Fruit fly (Drosophila melanogaster) whole organism, embryonic: ENCODE results near the gene ClC-a.

Experiments used
- Atf-2 ChIP-seq: fragments of 200-800 bp; sonication (Bioruptor generic); optimal IDR thresholded peaks from 2 replicates; lab custom pipeline; 2016; ENCODE audit warnings: missing biosample characterization, missing genetic modification characterization
- Atf3 ChIP-seq: fragments of 200-800 bp; sonication (Bioruptor generic); optimal IDR thresholded peaks from 3 replicates; lab custom pipeline; 2016; ENCODE audit warnings: missing biosample characterization, missing genetic modification characterization
- B-H2 ChIP-seq: fragments of 200-800 bp; sonication (Bioruptor generic); optimal IDR thresholded peaks from 2 replicates; lab custom pipeline; 2018; ENCODE audit warnings: missing biosample characterization, mild to moderate bottlenecking, missing genetic modification characterization
- Blimp-1 ChIP-seq: fragments of 200-800 bp; sonication (Bioruptor generic); optimal IDR thresholded peaks from 3 replicates; lab custom pipeline; 2018; ENCODE audit warnings: missing biosample characterization, missing genetic modification characterization, mild to moderate bottlenecking, moderate library complexity, missing genetic modification reagents
- CG10979 ChIP-seq: fragments of 200-800 bp; sonication (Bioruptor generic); optimal IDR thresholded peaks from 2 replicates; lab custom pipeline; 2018; ENCODE audit warnings: missing biosample characterization, mild to moderate bottlenecking, missing genetic modification characterization, moderate library complexity
- CG1233 ChIP-seq: fragments of 200-800 bp; sonication (Bioruptor generic); optimal IDR thresholded peaks from 4 replicates; lab custom pipeline; 2018; ENCODE audit warnings: missing biosample characterization, mild to moderate bottlenecking, missing genetic modification characterization
- CG12659 ChIP-seq: fragments of 200-800 bp; sonication (Bioruptor generic); optimal IDR thresholded peaks from 3 replicates; lab custom pipeline; 2017; ENCODE audit warnings: mild to moderate bottlenecking, missing biosample characterization, missing genetic modification reagents, missing genetic modification characterization
- CG1792 ChIP-seq: fragments of 200-800 bp; sonication (Bioruptor generic); optimal IDR thresholded peaks from 2 replicates; lab custom pipeline; 2016; ENCODE audit warnings: missing biosample characterization, missing genetic modification characterization
- CG18011 ChIP-seq: fragments of 200-800 bp; sonication (Bioruptor generic); optimal IDR thresholded peaks from 2 replicates; lab custom pipeline; 2017; ENCODE audit warnings: missing biosample characterization, missing genetic modification characterization, mild to moderate bottlenecking, moderate library complexity, missing genotype
- CG3163 ChIP-seq: fragments of 200-800 bp; sonication (Bioruptor generic); optimal IDR thresholded peaks from 3 replicates; lab custom pipeline; 2016; ENCODE audit warnings: missing biosample characterization, missing genetic modification characterization
- CG32532 ChIP-seq: fragments of 200-800 bp; sonication (Bioruptor generic); IDR thresholded peaks from 2 replicates; pipeline ENCODE4 v1.3.6; 2022; ENCODE audit warnings: missing biosample characterization, missing genetic modification characterization
- CG3407 ChIP-seq: fragments of 200-800 bp; sonication (Bioruptor generic); optimal IDR thresholded peaks from 2 replicates; lab custom pipeline; 2018; ENCODE audit warnings: missing biosample characterization, mild to moderate bottlenecking, missing genetic modification characterization
- CG4360 ChIP-seq: fragments of 200-800 bp; sonication (Bioruptor generic); IDR thresholded peaks from 2 replicates; pipeline ENCODE4 v1.3.6; 2022; ENCODE audit warnings: missing biosample characterization, missing genetic modification characterization
- CG4424 ChIP-seq: fragments of 200-800 bp; sonication (Bioruptor generic); optimal IDR thresholded peaks from 3 replicates; lab custom pipeline; 2016; ENCODE audit warnings: missing biosample characterization, missing genetic modification characterization
- CG6654 ChIP-seq: fragments of 200-800 bp; sonication (Bioruptor generic); optimal IDR thresholded peaks from 2 replicates; lab custom pipeline; 2017; ENCODE audit warnings: missing biosample characterization, mild to moderate bottlenecking, missing genetic modification characterization
- CG6854 ChIP-seq: fragments of 200-800 bp; sonication (Bioruptor generic); optimal IDR thresholded peaks from 3 replicates; lab custom pipeline; 2017; ENCODE audit warnings: missing biosample characterization, mild to moderate bottlenecking, missing genetic modification characterization
- CG7556 ChIP-seq: fragments of 200-800 bp; sonication (Bioruptor generic); optimal IDR thresholded peaks from 2 replicates; lab custom pipeline; 2017; ENCODE audit warnings: missing biosample characterization, mild to moderate bottlenecking, missing genetic modification characterization
- CG8290 ChIP-seq, 3 experiments: fragments of 200-800 bp; sonication (Bioruptor generic); optimal IDR thresholded peaks; 2 replicates each; lab custom pipeline; 2016 to 2019; ENCODE audit warnings: missing biosample characterization in 3 of 3, missing genetic modification characterization in 3 of 3, mild to moderate bottlenecking in 2 of 3, moderate library complexity in 1 of 3
- CkIIα-i1 ChIP-seq: fragments of 200-800 bp; sonication (Bioruptor generic); IDR thresholded peaks from 2 replicates; pipeline ENCODE4 v1.3.6; 2022; ENCODE audit warnings: missing biosample characterization, missing genetic modification characterization
- Dp ChIP-seq: fragments of 200-800 bp; sonication (Bioruptor generic); optimal IDR thresholded peaks from 2 replicates; lab custom pipeline; 2018; ENCODE audit warnings: missing biosample characterization, mild to moderate bottlenecking, missing genetic modification characterization, moderate library complexity
- Elba2 ChIP-seq: fragments of 200-800 bp; sonication (Bioruptor generic); optimal IDR thresholded peaks from 3 replicates; lab custom pipeline; 2016; ENCODE audit warnings: missing biosample characterization, missing genetic modification characterization
- H2.0 ChIP-seq: fragments of 200-800 bp; sonication (Bioruptor generic); IDR thresholded peaks from 2 replicates; pipeline ENCODE4 v1.3.6; 2022; ENCODE audit warnings: missing biosample characterization, missing genetic modification characterization
- HLHmδ ChIP-seq: fragments of 200-800 bp; sonication (Bioruptor generic); optimal IDR thresholded peaks from 2 replicates; lab custom pipeline; 2018; ENCODE audit warnings: missing biosample characterization, mild to moderate bottlenecking, missing genetic modification characterization, moderate library complexity
- Med ChIP-seq: fragments of 200-800 bp; sonication (Bioruptor generic); peaks from one replicate; lab custom pipeline; 2016; ENCODE audit warnings: missing biosample characterization, missing genetic modification characterization, mild to moderate bottlenecking, inconsistent platforms, moderate library complexity
- Optix ChIP-seq: fragments of 200-800 bp; sonication (Bioruptor generic); IDR thresholded peaks from 3 replicates; pipeline ENCODE4 v1.3.6; 2022; ENCODE audit warnings: missing biosample characterization, missing genetic modification characterization
- Trl ChIP-seq, 3 experiments: fragments of >200 bp in 2 of 3; fragments of 200-800 bp in 1 of 3; sonication (Bioruptor generic) in 1 of 3; optimal IDR thresholded peaks; 2 replicates in 1 of 3; 3 replicates in 2 of 3; lab custom pipeline; 2016 to 2017; ENCODE audit warnings: missing biosample characterization in 1 of 3, missing genetic modification characterization in 1 of 3
- az2 ChIP-seq: fragments of 200-800 bp; sonication (Bioruptor generic); optimal IDR thresholded peaks from 3 replicates; lab custom pipeline; 2016; ENCODE audit warnings: missing biosample characterization, missing genetic modification characterization
- bcd ChIP-seq: fragments of 200-800 bp; sonication (Bioruptor generic); optimal IDR thresholded peaks from 2 replicates; lab custom pipeline; 2017; ENCODE audit warnings: missing biosample characterization, mild to moderate bottlenecking, missing genetic modification characterization
- br ChIP-seq: fragments of >200 bp; optimal IDR thresholded peaks from 2 replicates; lab custom pipeline; 2017
- cato ChIP-seq: fragments of 200-800 bp; sonication (Bioruptor generic); optimal IDR thresholded peaks from 2 replicates; lab custom pipeline; 2016; ENCODE audit warnings: missing biosample characterization, missing genetic modification characterization, borderline replicate concordance
- disco-r ChIP-seq: fragments of 200-800 bp; sonication (Bioruptor generic); optimal IDR thresholded peaks from 2 replicates; lab custom pipeline; 2016; ENCODE audit warnings: missing biosample characterization, missing genetic modification characterization
- emc ChIP-seq: fragments of 200-800 bp; sonication (Bioruptor generic); optimal IDR thresholded peaks from 2 replicates; lab custom pipeline; 2016; ENCODE audit warnings: missing biosample characterization, missing genetic modification characterization
- exex ChIP-seq: fragments of 200-800 bp; sonication (Bioruptor generic); optimal IDR thresholded peaks from 4 replicates; lab custom pipeline; 2018; ENCODE audit warnings: missing biosample characterization, mild to moderate bottlenecking, missing genetic modification characterization, moderate library complexity
- fd3F ChIP-seq: fragments of 200-800 bp; sonication (Bioruptor generic); optimal IDR thresholded peaks from 2 replicates; lab custom pipeline; 2018; ENCODE audit warnings: missing biosample characterization, mild to moderate bottlenecking, missing genetic modification characterization, moderate library complexity
- hb ChIP-seq: fragments of 200-800 bp; sonication (Bioruptor generic); IDR thresholded peaks from 3 replicates; pipeline ENCODE4 v1.3.6; 2022; ENCODE audit warnings: missing biosample characterization, missing genetic modification characterization; ENCODE audit not compliant: partially characterized antibody
- her ChIP-seq: fragments of 200-800 bp; sonication (Bioruptor generic); optimal IDR thresholded peaks from 2 replicates; lab custom pipeline; 2016; ENCODE audit warnings: missing biosample characterization, missing genetic modification characterization
- jigr1 ChIP-seq: fragments of 200-800 bp; sonication (Bioruptor generic); IDR thresholded peaks from 3 replicates; pipeline ENCODE4 v1.3.6; 2022; ENCODE audit warnings: missing biosample characterization, missing genetic modification characterization
- ken ChIP-seq: fragments of 200-800 bp; sonication (Bioruptor generic); IDR thresholded peaks from 3 replicates; pipeline ENCODE4 v1.3.6; 2022; ENCODE audit warnings: missing biosample characterization, missing genetic modification characterization
- nau ChIP-seq: fragments of 200-800 bp; sonication (Bioruptor generic); optimal IDR thresholded peaks from 3 replicates; lab custom pipeline; 2017; ENCODE audit warnings: missing biosample characterization, mild to moderate bottlenecking, missing genetic modification characterization, missing genetic modification reagents
- pan ChIP-seq, 4 experiments: fragments of >200 bp in 3 of 4; fragments of 200-800 bp in 1 of 4; sonication (Bioruptor generic) in 1 of 4; optimal IDR thresholded peaks in 3 of 4; IDR thresholded peaks in 1 of 4; 2 replicates each; pipeline versions ENCODE4 v1.3.6 to Lab custom; 2017 to 2022; ENCODE audit warnings: missing biosample characterization in 2 of 4, missing genetic modification characterization in 2 of 4, mixed read lengths in 1 of 4
- pb ChIP-seq: fragments of 200-800 bp; sonication (Bioruptor generic); optimal IDR thresholded peaks from 3 replicates; lab custom pipeline; 2016; ENCODE audit warnings: missing biosample characterization, missing genetic modification characterization
- pros ChIP-seq: fragments of 200-800 bp; sonication (Bioruptor generic); optimal IDR thresholded peaks from 3 replicates; lab custom pipeline; 2019; ENCODE audit warnings: missing biosample characterization, mild to moderate bottlenecking, missing genetic modification characterization, moderate library complexity
- slbo ChIP-seq: fragments of 200-800 bp; sonication (Bioruptor generic); IDR thresholded peaks from 2 replicates; pipeline ENCODE4 v1.3.6; 2022; ENCODE audit warnings: missing biosample characterization, missing genetic modification characterization
- slou ChIP-seq: fragments of 200-800 bp; sonication (Bioruptor generic); optimal IDR thresholded peaks from 3 replicates; lab custom pipeline; 2016; ENCODE audit warnings: missing biosample characterization, missing genetic modification characterization
- sqz ChIP-seq: fragments of 200-800 bp; sonication (Bioruptor generic); optimal IDR thresholded peaks from 3 replicates; lab custom pipeline; 2018; ENCODE audit warnings: missing biosample characterization, mild to moderate bottlenecking, missing genetic modification characterization
- wek ChIP-seq: fragments of 200-800 bp; sonication (Bioruptor generic); optimal IDR thresholded peaks from 3 replicates; lab custom pipeline; 2018; ENCODE audit warnings: missing biosample characterization, mild to moderate bottlenecking, missing genetic modification characterization, moderate library complexity
- yki ChIP-seq: fragments of >200 bp; optimal IDR thresholded peaks from 3 replicates; lab custom pipeline; 2018
- zf30C ChIP-seq: fragments of 200-800 bp; sonication (Bioruptor generic); optimal IDR thresholded peaks from 3 replicates; lab custom pipeline; 2018; ENCODE audit warnings: missing biosample characterization, mild to moderate bottlenecking, missing genetic modification characterization

ClC-a gene

DNA sequence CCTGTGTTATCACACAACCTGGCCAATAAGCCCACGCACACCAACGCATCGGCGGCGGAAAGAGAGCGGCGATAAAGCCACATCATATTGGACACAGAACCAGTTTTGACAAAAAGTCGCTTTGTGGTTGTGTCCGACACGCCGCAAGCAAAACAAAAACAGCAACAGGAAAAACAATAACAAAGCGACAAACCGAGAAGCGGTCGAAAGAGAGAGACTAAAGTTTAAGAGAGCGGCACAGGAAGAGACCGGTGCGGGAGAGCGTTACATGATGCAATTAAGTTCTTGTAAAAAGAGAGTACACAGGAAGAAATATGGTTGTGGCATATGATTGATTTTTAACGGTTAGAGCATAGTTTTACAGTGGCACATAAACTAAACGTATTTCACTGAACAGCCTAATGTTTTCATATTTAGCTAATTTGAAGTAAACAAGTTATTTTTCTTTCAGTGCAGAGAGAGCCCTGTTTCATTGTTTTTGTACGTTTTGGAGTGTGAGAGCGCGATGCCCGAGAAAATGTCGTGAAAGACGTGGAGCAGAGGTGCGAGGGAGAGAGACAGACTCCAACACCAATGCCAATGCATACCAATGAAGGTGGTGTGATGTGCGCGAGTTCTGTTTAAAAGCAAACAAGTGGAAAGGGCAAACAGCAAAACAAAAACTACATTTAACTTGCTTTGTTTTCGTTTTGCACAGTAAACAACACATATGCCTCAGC lies 52.2 kb downstream of the ClC-a start (continued):
- TF ChIP-seq CG1792 (GFP tag; lab: Kevin White, UChicago) (peak; percentile 100), emc (GFP tag; lab: Kevin White, UChicago) (peak; percentile 100), CG32532 (no peak), her (GFP tag; lab: Kevin White, UChicago) (peak; percentile 99)

DNA sequence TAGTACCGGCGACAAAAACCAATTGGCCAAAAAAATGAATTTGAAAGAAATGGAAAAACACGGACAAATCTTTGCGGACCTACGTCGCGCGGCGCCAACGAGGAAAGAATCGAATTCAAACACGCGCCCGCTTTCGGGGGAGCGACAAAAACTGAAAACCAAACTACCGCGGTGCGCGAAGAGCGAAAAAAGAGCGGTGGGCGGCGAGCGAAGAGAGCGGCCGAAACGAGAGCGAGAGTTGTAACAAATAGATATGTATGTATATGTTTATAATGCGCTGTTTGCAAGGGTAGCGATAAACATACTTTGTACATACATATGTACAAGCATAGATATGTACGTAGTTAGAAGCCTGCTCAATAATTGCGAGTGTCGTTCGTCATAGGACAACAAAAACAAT lies 53.0 kb downstream of the ClC-a start:
- TF ChIP-seq yki (lab: Kevin White, UChicago) (peak; percentile 82), H2.0 (GFP tag; lab: Robert Waterston, UW) (no peak), pan (optimal IDR thresholded peaks at IDR 0.05; lab: Kevin White, UChicago) (no peak), pan (GFP tag; optimal IDR thresholded peaks at IDR 0.05 in 1 of 2, IDR thresholded peaks at IDR 0.05 in 1 of 2) (no peak), disco-r (no peak), Blimp-1 (GFP tag; lab: Kevin White, UChicago) (peak; percentile 44), zf30C (GFP tag; lab: Kevin White, UChicago) (peak; percentile 15), Dp (GFP tag; lab: Kevin White, UChicago) (peak; percentile 32), exex (tag; lab: Kevin White, UChicago) (no peak), Atf-2 (GFP tag; lab: Kevin White, UChicago) (no peak), CG6854 (no peak), br (no peak), CG4360 (GFP tag; lab: Robert Waterston, UW) (no peak), CG3163 (GFP tag; lab: Kevin White, UChicago) (peak; percentile 90), fd3F (GFP tag; lab: Kevin White, UChicago) (no peak), CG7556 (GFP tag; lab: Kevin White, UChicago) (no peak), CG18011 (no peak), jigr1 (GFP tag; lab: Robert Waterston, UW) (no peak), Med (GFP tag; lab: Kevin White, UChicago) (peak; percentile 41), Trl (optimal IDR thresholded peaks at IDR 0.05; lab: Kevin White, UChicago) (peak; percentile 92 to 95), Trl (GFP tag; optimal IDR thresholded peaks at IDR 0.05; lab: Kevin White, UChicago) (no peak), pb (GFP tag; lab: Kevin White, UChicago) (no peak), wek (GFP tag; lab: Kevin White, UChicago) (no peak), hb (GFP tag; lab: Robert Waterston, UW) (no peak), Elba2 (GFP tag; lab: Kevin White, UChicago) (peak; percentile 47), slbo (GFP tag; lab: Robert Waterston, UW) (no peak), nau (GFP tag; lab: Kevin White, UChicago) (no peak), CG8290 (GFP tag; optimal IDR thresholded peaks at IDR 0.05; lab: Kevin White, UChicago) (no peak), CG8290 (tag; optimal IDR thresholded peaks at IDR 0.05; lab: Kevin White, UChicago) (peak in 1 of 2 experiments; percentile 25), pros (GFP tag; lab: Kevin White, UChicago) (no peak), sqz (GFP tag; lab: Kevin White, UChicago) (no peak), CG1233 (no peak), CG6654 (no peak), CkIIα-i1 (no peak), Optix (GFP tag; lab: Robert Waterston, UW) (no peak), cato (no peak), HLHmδ (peak; percentile 14), CG3407 (no peak), ken (GFP tag; lab: Robert Waterston, UW) (no peak), CG4424 (no peak), CG10979 (tag; lab: Kevin White, UChicago) (no peak), bcd (no peak), CG12659 (GFP tag; lab: Kevin White, UChicago) (no peak), az2 (GFP tag; lab: Kevin White, UChicago) (no peak), slou (GFP tag; lab: Kevin White, UChicago) (no peak), B-H2 (GFP tag; lab: Kevin White, UChicago) (peak; percentile 39), Atf3 (no peak)
